In genomic region chrIV:2966884-2967283, ce11 we compare ENCODE assay signal across 2 worm cellular contexts.
TF ChIP-seq lines count a peak whose summit lies in the region.

No protein-coding gene starts in this region.

TF ChIP-seq in whole organism, L4 larva, 104 proteins besides CTCF, POLR2A, EP300 and RAD21:
- TF ChIP-seq daf-19 (GFP tag; conservative IDR thresholded peaks at IDR 0.05; lab: Robert Waterston, UW) (no peak), unc-62 (GFP tag; optimal IDR thresholded peaks at IDR 0.05 in 1 of 2; lab: Kevin White, UChicago) (no peak), unc-62 (tag; optimal IDR thresholded peaks at IDR 0.05; lab: Kevin White, UChicago) (no peak), sdz-12 (GFP tag; optimal IDR thresholded peaks at IDR 0.05; lab: Kevin White, UChicago) (no peak), fkh-10 (GFP tag; optimal IDR thresholded peaks at IDR 0.05; lab: Kevin White, UChicago) (no peak), lin-39 (tag; optimal IDR thresholded peaks at IDR 0.05; lab: Kevin White, UChicago) (no peak), Y105C5A.15 (GFP tag; IDR thresholded peaks at IDR 0.05; lab: Robert Waterston, UW) (no peak), ceh-28 (tag; optimal IDR thresholded peaks at IDR 0.05; lab: Kevin White, UChicago) (no peak), ama-1 (optimal IDR thresholded peaks at IDR 0.05; lab: Kevin White, UChicago) (no peak), lin-38 (GFP tag; IDR thresholded peaks at IDR 0.05; lab: Robert Waterston, UW) (no peak), D1046.2 (GFP tag; IDR thresholded peaks at IDR 0.05; lab: Robert Waterston, UW) (0 out of 2 replicates have a peak, but pooled peaks have one; percentile 33), set-16 (GFP tag; IDR thresholded peaks at IDR 0.05; lab: Robert Waterston, UW) (peak; percentile 80)

TF ChIP-seq in whole organism, young adult, 124 proteins besides CTCF, POLR2A, EP300 and RAD21:
- TF ChIP-seq ztf-28 (GFP tag; IDR thresholded peaks at IDR 0.05; lab: Robert Waterston, UW) (0 out of 2 replicates have a peak, but pooled peaks have one; percentile 60), snpc-4 (GFP tag; optimal IDR thresholded peaks at IDR 0.05; lab: Kevin White, UChicago) (no peak), snpc-4 (tag; optimal IDR thresholded peaks at IDR 0.05; lab: Kevin White, UChicago) (peak in 2 of 4 experiments; percentile 13 to 69), attf-5 (GFP tag; optimal IDR thresholded peaks at IDR 0.05; lab: Kevin White, UChicago) (no peak), ztf-18 (tag; optimal IDR thresholded peaks at IDR 0.05; lab: Kevin White, UChicago) (no peak), zfh-2 (GFP tag; conservative IDR thresholded peaks at IDR 0.05; lab: Robert Waterston, UW) (peak; percentile 73; the same call in 1 of the 2 replicates)
